Fruit fly (Drosophila melanogaster) whole organism, prepupa: Measurements from ENCODE around the gene D2hgdh.

Source experiments
- CG10669 ChIP-seq: fragments of 200-800 bp; sonication (Bioruptor generic); optimal IDR thresholded peaks from 3 replicates; lab custom pipeline; 2018; ENCODE audit warnings: missing biosample characterization, mild to moderate bottlenecking, missing genetic modification characterization, moderate library complexity
- CG11294 ChIP-seq: fragments of 200-800 bp; sonication (Bioruptor generic); IDR thresholded peaks from 2 replicates; pipeline ENCODE4 v1.3.6; 2022; ENCODE audit warnings: missing biosample characterization, missing genetic modification characterization
- CG11902 ChIP-seq: fragments of 200-800 bp; sonication (Bioruptor generic); optimal IDR thresholded peaks from 3 replicates; lab custom pipeline; 2016; ENCODE audit warnings: missing biosample characterization, missing genetic modification characterization
- CG15336 ChIP-seq: fragments of 200-800 bp; sonication (Bioruptor generic); IDR thresholded peaks from 2 replicates; pipeline ENCODE4 v1.3.6; 2022; ENCODE audit warnings: missing biosample characterization, missing genetic modification characterization
- CG1621 ChIP-seq: fragments of 200-800 bp; sonication (Bioruptor generic); optimal IDR thresholded peaks from 3 replicates; lab custom pipeline; 2018; ENCODE audit warnings: missing biosample characterization, mild to moderate bottlenecking, missing genetic modification characterization
- CG16779 ChIP-seq: fragments of 200-800 bp; sonication (Bioruptor generic); optimal IDR thresholded peaks from 3 replicates; lab custom pipeline; 2017; ENCODE audit warnings: missing biosample characterization, mild to moderate bottlenecking, missing genetic modification characterization
- CG32006 ChIP-seq: fragments of 200-800 bp; sonication (Bioruptor generic); optimal IDR thresholded peaks from 3 replicates; lab custom pipeline; 2017; ENCODE audit warnings: missing biosample characterization, mild to moderate bottlenecking, missing genetic modification characterization
- CG34406 ChIP-seq: fragments of 200-800 bp; sonication (Bioruptor generic); optimal IDR thresholded peaks from 3 replicates; lab custom pipeline; 2016; ENCODE audit warnings: missing biosample characterization, missing genetic modification characterization
- CG3919 ChIP-seq: fragments of 200-800 bp; sonication (Bioruptor generic); optimal IDR thresholded peaks from 3 replicates; lab custom pipeline; 2016; ENCODE audit warnings: missing biosample characterization, missing genetic modification characterization
- CG6163 ChIP-seq: fragments of 200-800 bp; sonication (Bioruptor generic); IDR thresholded peaks from 3 replicates; pipeline ENCODE4 v1.3.6; 2022; ENCODE audit warnings: missing biosample characterization, missing genetic modification characterization
- CG6792 ChIP-seq: fragments of 200-800 bp; sonication (Bioruptor generic); optimal IDR thresholded peaks from 3 replicates; lab custom pipeline; 2016; ENCODE audit warnings: missing biosample characterization, missing genetic modification characterization
- CG6808 ChIP-seq: fragments of 200-800 bp; sonication (Bioruptor generic); optimal IDR thresholded peaks from 3 replicates; lab custom pipeline; 2017; ENCODE audit warnings: missing biosample characterization, missing genetic modification characterization, mild to moderate bottlenecking, moderate library complexity, missing genetic modification reagents
- CG8119 ChIP-seq: fragments of 200-800 bp; sonication (Bioruptor generic); IDR thresholded peaks from 3 replicates; pipeline ENCODE4 v1.3.6; 2022; ENCODE audit warnings: missing biosample characterization, missing genetic modification characterization
- CG8319 ChIP-seq: fragments of 200-800 bp; sonication (Bioruptor generic); optimal IDR thresholded peaks from 3 replicates; lab custom pipeline; 2016; ENCODE audit warnings: missing biosample characterization, missing genetic modification characterization
- CG9139 ChIP-seq: fragments of 200-800 bp; sonication (Bioruptor generic); optimal IDR thresholded peaks from 3 replicates; lab custom pipeline; 2017; ENCODE audit warnings: missing biosample characterization, mild to moderate bottlenecking, missing genetic modification characterization
- Eip78C ChIP-seq: fragments of 200-800 bp; sonication (Bioruptor generic); peaks from one replicate; lab custom pipeline; 2016; ENCODE audit warnings: missing biosample characterization, missing genetic modification characterization
- Eip93F ChIP-seq: fragments of 200-800 bp; sonication (Bioruptor generic); optimal IDR thresholded peaks from 2 replicates; lab custom pipeline; 2016; ENCODE audit warnings: missing biosample characterization, mild to moderate bottlenecking, missing genetic modification characterization
- Hr39 ChIP-seq: fragments of 200-800 bp; sonication (Bioruptor generic); optimal IDR thresholded peaks from 2 replicates; lab custom pipeline; 2016; ENCODE audit warnings: missing biosample characterization, missing genetic modification characterization
- Hr4 ChIP-seq: fragments of 200-800 bp; sonication (Bioruptor generic); optimal IDR thresholded peaks from 3 replicates; lab custom pipeline; 2016; ENCODE audit warnings: missing biosample characterization, missing genetic modification characterization
- Lpt ChIP-seq: fragments of 200-800 bp; sonication (Bioruptor generic); optimal IDR thresholded peaks from 3 replicates; lab custom pipeline; 2016; ENCODE audit warnings: missing biosample characterization, missing genetic modification characterization
- Met ChIP-seq: fragments of 200-800 bp; sonication (Bioruptor generic); optimal IDR thresholded peaks from 3 replicates; lab custom pipeline; 2016; ENCODE audit warnings: missing biosample characterization, missing genetic modification characterization
- Sox102F ChIP-seq: fragments of 200-800 bp; sonication (Bioruptor generic); optimal IDR thresholded peaks from 2 replicates; lab custom pipeline; 2016; ENCODE audit warnings: missing biosample characterization, mild to moderate bottlenecking, missing genetic modification characterization
- Sox14 ChIP-seq: fragments of 200-800 bp; sonication (Bioruptor generic); optimal IDR thresholded peaks from 3 replicates; lab custom pipeline; 2016; ENCODE audit warnings: missing biosample characterization, missing genetic modification characterization
- achi ChIP-seq: fragments of 200-800 bp; sonication (Bioruptor generic); optimal IDR thresholded peaks from 3 replicates; lab custom pipeline; 2016; ENCODE audit warnings: missing biosample characterization, missing genetic modification characterization
- acj6 ChIP-seq: fragments of 200-800 bp; sonication (Bioruptor generic); optimal IDR thresholded peaks from 3 replicates; lab custom pipeline; 2016; ENCODE audit warnings: missing biosample characterization, missing genetic modification characterization
- dac ChIP-seq: fragments of 200-800 bp; sonication (Bioruptor generic); optimal IDR thresholded peaks from 2 replicates; lab custom pipeline; 2017; ENCODE audit warnings: missing biosample characterization, mild to moderate bottlenecking, missing genetic modification characterization
- eg ChIP-seq: fragments of 200-800 bp; sonication (Bioruptor generic); IDR thresholded peaks from 3 replicates; pipeline ENCODE4 v1.3.6; 2022; ENCODE audit warnings: missing biosample characterization, missing genetic modification characterization
- fkh ChIP-seq: fragments of 200-800 bp; sonication (Bioruptor generic); optimal IDR thresholded peaks from 3 replicates; lab custom pipeline; 2017; ENCODE audit warnings: missing biosample characterization, mild to moderate bottlenecking, missing genetic modification characterization, moderate library complexity
- lz ChIP-seq: fragments of 200-800 bp; sonication (Bioruptor generic); optimal IDR thresholded peaks from 3 replicates; lab custom pipeline; 2016; ENCODE audit warnings: missing biosample characterization, missing genetic modification characterization
- net ChIP-seq: fragments of 200-800 bp; sonication (Bioruptor generic); optimal IDR thresholded peaks from 3 replicates; lab custom pipeline; 2016; ENCODE audit warnings: missing biosample characterization, missing genetic modification characterization
- salr ChIP-seq, 2 experiments: fragments of 200-800 bp; sonication (Bioruptor generic); optimal IDR thresholded peaks; 3 replicates each; lab custom pipeline; 2016 to 2018; ENCODE audit warnings: missing biosample characterization in 2 of 2, missing genetic modification characterization in 2 of 2, mild to moderate bottlenecking in 1 of 2
- ss ChIP-seq, 2 experiments: fragments of 200-800 bp; sonication (Bioruptor generic); optimal IDR thresholded peaks; 2 replicates in 1 of 2; 3 replicates in 1 of 2; lab custom pipeline; 2017 to 2018; ENCODE audit warnings: mild to moderate bottlenecking in 2 of 2, missing biosample characterization in 2 of 2, missing genetic modification characterization in 2 of 2, moderate library complexity in 1 of 2

D2hgdh gene

dm6 chrX:2094072-2094761 lies 47.1 kb upstream of the D2hgdh start, which contains the start of gene csw (continued):
- TF ChIP-seq CG3919 (GFP tag; lab: Kevin White, UChicago) (peak; percentile 61), CG34406 (GFP tag; lab: Kevin White, UChicago) (peak; percentile 54), ss (GFP tag; optimal IDR thresholded peaks at IDR 0.05; lab: Kevin White, UChicago) (peak; percentile 98 to 99), CG8119 (GFP tag; lab: Robert Waterston, UW) (peak; percentile 86), CG6163 (peak; percentile 95), CG11294 (GFP tag; lab: Robert Waterston, UW) (no peak), Eip93F (GFP tag; lab: Kevin White, UChicago) (no peak), CG15336 (peak; percentile 88), CG16779 (tag; lab: Kevin White, UChicago) (peak; percentile 96), CG6808 (GFP tag; lab: Kevin White, UChicago) (peak; percentile 93), dac (GFP tag; lab: Kevin White, UChicago) (peak; percentile 31), Met (GFP tag; lab: Kevin White, UChicago) (peak; percentile 37), Hr4 (GFP tag; lab: Kevin White, UChicago) (no peak), CG11902 (no peak), Eip78C (GFP tag; lab: Kevin White, UChicago) (peak; percentile 92)

- TF ChIP-seq CG10669 (GFP tag; lab: Kevin White, UChicago) (no peak), achi (GFP tag; lab: Kevin White, UChicago) (no peak), Sox14 (GFP tag; lab: Kevin White, UChicago) (peak; percentile 10), CG6792 (GFP tag; lab: Kevin White, UChicago) (no peak)
Observed at dm6 chrX:2096341-2096740, 44.9 kb upstream of the D2hgdh start.

DNA sequence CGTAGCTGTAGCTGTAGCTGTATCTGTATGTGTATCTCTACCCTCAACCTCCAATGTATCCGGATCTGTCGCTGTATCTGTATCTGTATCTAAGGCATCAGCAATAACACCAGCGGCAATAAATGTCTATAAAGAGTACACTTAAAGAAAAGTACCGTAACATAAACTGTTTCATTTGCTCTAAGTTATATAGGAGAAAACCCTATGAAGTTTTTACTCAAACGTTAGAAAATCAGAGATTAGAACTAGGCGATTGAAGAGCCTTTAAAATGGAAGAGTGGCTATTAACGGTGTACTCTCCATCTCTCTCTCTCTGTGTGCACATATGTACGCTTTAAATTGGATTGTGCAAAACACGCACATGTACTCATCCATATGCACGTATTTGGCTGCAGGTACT lies 43.0 kb upstream of the D2hgdh start:
- TF ChIP-seq CG10669 (GFP tag; lab: Kevin White, UChicago) (no peak), eg (GFP tag; lab: Robert Waterston, UW) (peak; percentile 65), lz (no peak), CG6163 (0 out of 3 replicates have a peak, but pooled peaks have one; percentile 32), Hr4 (GFP tag; lab: Kevin White, UChicago) (peak; percentile 40), Lpt (GFP tag; lab: Kevin White, UChicago) (peak; percentile 21), CG15336 (peak; percentile 55), CG32006 (peak; percentile 45), Eip78C (GFP tag; lab: Kevin White, UChicago) (peak; percentile 71), Hr39 (no peak)

- peak; percentile 51 for TF ChIP-seq fkh (GFP tag; lab: Kevin White, UChicago)
- TF ChIP-seq ss (GFP tag; optimal IDR thresholded peaks at IDR 0.05; lab: Kevin White, UChicago), result no peak
Observed at dm6 chrX:2103859-2104258, 37.4 kb upstream of the D2hgdh start.

dm6 chrX:2104365-2104764 lies 36.9 kb upstream of the D2hgdh start:
- TF ChIP-seq CG8319 (no peak), lz (no peak), CG32006 (no peak), Hr4 (GFP tag; lab: Kevin White, UChicago) (no peak), CG9139 (GFP tag; lab: Kevin White, UChicago) (no peak), Eip93F (GFP tag; lab: Kevin White, UChicago) (no peak), CG11294 (GFP tag; lab: Robert Waterston, UW) (no peak), acj6 (GFP tag; lab: Kevin White, UChicago) (no peak), Hr39 (no peak), salr (GFP tag; optimal IDR thresholded peaks at IDR 0.05; lab: Kevin White, UChicago) (no peak), CG1621 (no peak), net (GFP tag; lab: Kevin White, UChicago) (no peak), Sox102F (no peak)
